Worm (Caenorhabditis elegans) whole organism, L4 larva: ENCODE measurements around the gene F09C6.13.

Source experiments
- R02D3.7 ChIP-seq: fragments of 150-350 bp; sonication (generic microtip); optimal IDR thresholded peaks from 3 replicates; lab custom pipeline; 2014; ENCODE audit warnings: missing biosample characterization, missing genetic modification characterization
- Y105C5A.15 ChIP-seq: fragments of 200-800 bp; sonication (Bioruptor generic); IDR thresholded peaks from 2 replicates; pipeline ENCODE4 v1.3.6; 2022; ENCODE audit warnings: missing genetic modification characterization, missing compliant biosample characterization
- lim-7 ChIP-seq: fragments of 200-800 bp; sonication (Bioruptor generic); IDR thresholded peaks from 2 replicates; pipeline ENCODE4 v1.3.6; 2022; ENCODE audit warnings: missing genetic modification characterization, missing compliant biosample characterization
- lin-29 ChIP-seq: fragments of 200-800 bp; sonication (Bioruptor generic); IDR thresholded peaks from 2 replicates; pipeline ENCODE4 v1.3.6; 2022; ENCODE audit warnings: missing genetic modification reagents, missing genetic modification characterization, missing compliant biosample characterization
- mes-2 ChIP-seq: sonication (generic microtip); optimal IDR thresholded peaks from 2 replicates; lab custom pipeline; 2016; ENCODE audit warnings: missing genotype, mild to moderate bottlenecking, missing genetic modification characterization, missing compliant biosample characterization; ENCODE audit not compliant: poor library complexity, severe bottlenecking
- pqm-1 ChIP-seq: sonication (generic microtip); optimal IDR thresholded peaks from 2 replicates; lab custom pipeline; 2017; ENCODE audit warnings: missing biosample characterization, missing genetic modification characterization
- unc-39 ChIP-seq: sonication (generic microtip); optimal IDR thresholded peaks from 2 replicates; lab custom pipeline; 2017; ENCODE audit warnings: missing biosample characterization, missing genetic modification characterization
- unc-62 ChIP-seq, 3 experiments: fragments of 150-350 bp in 1 of 3; sonication (generic microtip); optimal IDR thresholded peaks in 2 of 3; peaks in 1 of 3; 1 replicate in 1 of 3; 2 replicates in 2 of 3; lab custom pipeline; 2014 to 2017; ENCODE audit warnings: missing biosample characterization in 3 of 3, missing genetic modification characterization in 3 of 3, missing genetic modification reagents in 3 of 3, missing genotype in 1 of 3
- zag-1 ChIP-seq: fragments of 150-350 bp; optimal IDR thresholded peaks from 2 replicates; lab custom pipeline; 2014; ENCODE audit warnings: missing biosample characterization, missing genetic modification characterization

DNA sequence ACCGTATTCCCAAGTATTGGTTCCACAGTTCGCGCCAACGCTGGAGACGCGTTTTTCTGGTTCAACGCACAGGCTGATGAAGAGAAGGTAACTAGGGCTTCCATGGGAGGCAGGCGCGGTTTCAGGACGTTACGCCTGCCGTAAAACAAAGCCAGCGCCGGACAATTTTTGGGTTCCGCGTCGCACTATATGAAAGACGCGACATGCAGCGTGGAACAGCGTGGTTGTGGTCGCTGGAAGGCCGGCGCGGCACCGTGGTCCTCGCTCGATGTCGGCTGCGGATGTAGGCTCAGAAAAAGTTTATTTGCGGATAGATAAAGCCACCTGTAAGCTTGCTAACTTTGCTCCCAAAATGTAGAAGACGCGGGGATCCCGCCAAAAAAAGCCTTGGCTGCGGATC lies 46.4 kb upstream of the F09C6.13 start:
- TF ChIP-seq lim-7 (GFP tag; lab: Robert Waterston, UW), result no peak
- no peak for TF ChIP-seq lin-29
- TF ChIP-seq mes-2 (tag; lab: Kevin White, UChicago), result no peak
- TF ChIP-seq R02D3.7 (tag; lab: Kevin White, UChicago), result no peak
- TF ChIP-seq unc-39, result no peak
- no peak for TF ChIP-seq Y105C5A.15 (GFP tag; lab: Robert Waterston, UW)
- TF ChIP-seq unc-62 (GFP tag; optimal IDR thresholded peaks at IDR 0.05 in 1 of 2; lab: Kevin White, UChicago), result no peak
- TF ChIP-seq unc-62 (tag; optimal IDR thresholded peaks at IDR 0.05; lab: Kevin White, UChicago), result no peak
- TF ChIP-seq pqm-1, result no peak
- no peak for TF ChIP-seq zag-1 (tag; lab: Kevin White, UChicago)
